Fruit fly (Drosophila melanogaster) whole organism, embryonic: ENCODE measurements around the gene CG17202.

ENCODE experiments used
- Adf1 ChIP-seq: fragments of 200-800 bp; sonication (Bioruptor generic); IDR thresholded peaks from 2 replicates; pipeline ENCODE4 v1.3.6; 2022; ENCODE audit warnings: missing biosample characterization, missing genetic modification characterization
- B-H2 ChIP-seq: fragments of 200-800 bp; sonication (Bioruptor generic); optimal IDR thresholded peaks from 2 replicates; lab custom pipeline; 2018; ENCODE audit warnings: missing biosample characterization, mild to moderate bottlenecking, missing genetic modification characterization
- BEAF-32 ChIP-seq: fragments of 200-800 bp; sonication (Bioruptor generic); optimal IDR thresholded peaks from 3 replicates; lab custom pipeline; 2017; ENCODE audit warnings: missing biosample characterization, missing genetic modification characterization, mild to moderate bottlenecking, moderate library complexity, missing genetic modification reagents
- CG11723 ChIP-seq: fragments of 200-800 bp; sonication (Bioruptor generic); optimal IDR thresholded peaks from 2 replicates; lab custom pipeline; 2017; ENCODE audit warnings: missing biosample characterization, mild to moderate bottlenecking, missing genetic modification characterization
- CG12071 ChIP-seq: fragments of 200-800 bp; sonication (Bioruptor generic); optimal IDR thresholded peaks from 3 replicates; lab custom pipeline; 2018; ENCODE audit warnings: missing biosample characterization, mild to moderate bottlenecking, missing genetic modification characterization
- CG14860 ChIP-seq: fragments of 200-800 bp; sonication (Bioruptor generic); IDR thresholded peaks from 3 replicates; pipeline ENCODE4 v1.3.6; 2022; ENCODE audit warnings: missing biosample characterization, missing genetic modification characterization; ENCODE audit not compliant: partially characterized antibody
- CG17829 ChIP-seq: fragments of 200-800 bp; optimal IDR thresholded peaks from 2 replicates; lab custom pipeline; 2019; ENCODE audit warnings: missing biosample characterization, mild to moderate bottlenecking, missing genetic modification characterization, moderate library complexity
- CG1832 ChIP-seq: fragments of 200-800 bp; sonication (Bioruptor generic); optimal IDR thresholded peaks from 2 replicates; lab custom pipeline; 2017; ENCODE audit warnings: missing biosample characterization, mild to moderate bottlenecking, missing genetic modification characterization, inconsistent platforms
- CG18764 ChIP-seq: fragments of 200-800 bp; sonication (Bioruptor generic); optimal IDR thresholded peaks from 3 replicates; lab custom pipeline; 2016; ENCODE audit warnings: missing biosample characterization, missing genetic modification characterization
- CG2116 ChIP-seq: fragments of 200-800 bp; sonication (Bioruptor generic); optimal IDR thresholded peaks from 3 replicates; lab custom pipeline; 2018; ENCODE audit warnings: missing biosample characterization, mild to moderate bottlenecking, missing genetic modification characterization
- CG2120 ChIP-seq: fragments of 200-800 bp; sonication (Bioruptor generic); optimal IDR thresholded peaks from 3 replicates; lab custom pipeline; 2016; ENCODE audit warnings: missing biosample characterization, missing genetic modification characterization
- CG3065 ChIP-seq: fragments of 200-800 bp; sonication (Bioruptor generic); optimal IDR thresholded peaks from 2 replicates; lab custom pipeline; 2016; ENCODE audit warnings: missing biosample characterization, missing genetic modification characterization
- CG42726 ChIP-seq: fragments of 200-800 bp; sonication (Bioruptor generic); IDR thresholded peaks from 2 replicates; pipeline ENCODE4 v1.3.6; 2022; ENCODE audit warnings: missing biosample characterization, missing genetic modification characterization; ENCODE audit not compliant: partially characterized antibody
- D19A ChIP-seq: fragments of 200-800 bp; optimal IDR thresholded peaks from 3 replicates; lab custom pipeline; 2019; ENCODE audit warnings: missing biosample characterization, mild to moderate bottlenecking, missing genetic modification characterization, moderate library complexity
- E2f2 ChIP-seq: fragments of 200-800 bp; sonication (Bioruptor generic); IDR thresholded peaks from 2 replicates; pipeline ENCODE4 v1.3.6; 2022; ENCODE audit warnings: missing biosample characterization, missing genetic modification characterization
- Ets97D ChIP-seq: fragments of 200-800 bp; sonication (Bioruptor generic); optimal IDR thresholded peaks from 3 replicates; lab custom pipeline; 2016; ENCODE audit warnings: missing biosample characterization, missing genetic modification characterization
- Fer2 ChIP-seq: fragments of 200-800 bp; sonication (Bioruptor generic); optimal IDR thresholded peaks from 2 replicates; lab custom pipeline; 2018; ENCODE audit warnings: missing biosample characterization, mild to moderate bottlenecking, missing genetic modification characterization, moderate library complexity
- HmgZ ChIP-seq: fragments of 200-800 bp; sonication (Bioruptor generic); optimal IDR thresholded peaks from 2 replicates; lab custom pipeline; 2018; ENCODE audit warnings: missing biosample characterization, mild to moderate bottlenecking, missing genetic modification characterization
- Lpt ChIP-seq: fragments of >200 bp; optimal IDR thresholded peaks from 2 replicates; lab custom pipeline; 2018; ENCODE audit warnings: missing biosample characterization, missing genetic modification characterization
- MBD-R2 ChIP-seq: fragments of 200-800 bp; sonication (Bioruptor generic); IDR thresholded peaks from 2 replicates; pipeline ENCODE4 v1.3.6; 2022; ENCODE audit warnings: missing biosample characterization, missing genetic modification characterization
- MTF-1 ChIP-seq: fragments of 200-800 bp; sonication (Bioruptor generic); optimal IDR thresholded peaks from 2 replicates; lab custom pipeline; 2018; ENCODE audit warnings: missing biosample characterization, mild to moderate bottlenecking, missing genetic modification characterization, borderline replicate concordance
- Med ChIP-seq: fragments of 200-800 bp; sonication (Bioruptor generic); peaks from one replicate; lab custom pipeline; 2016; ENCODE audit warnings: missing biosample characterization, missing genetic modification characterization, mild to moderate bottlenecking, inconsistent platforms, moderate library complexity
- Meics ChIP-seq: fragments of 200-800 bp; sonication (Bioruptor generic); optimal IDR thresholded peaks from 2 replicates; lab custom pipeline; 2017; ENCODE audit warnings: missing biosample characterization, mild to moderate bottlenecking, missing genetic modification characterization
- Myb ChIP-seq: fragments of 200-800 bp; sonication (Bioruptor generic); optimal IDR thresholded peaks from 2 replicates; lab custom pipeline; 2016; ENCODE audit warnings: missing biosample characterization, missing genetic modification characterization
- NK7.1 ChIP-seq: fragments of 200-800 bp; sonication (Bioruptor generic); optimal IDR thresholded peaks from 3 replicates; lab custom pipeline; 2016; ENCODE audit warnings: missing biosample characterization, missing genetic modification characterization
- Nf-YB ChIP-seq: fragments of 200-800 bp; sonication (Bioruptor generic); optimal IDR thresholded peaks from 3 replicates; lab custom pipeline; 2019; ENCODE audit warnings: missing biosample characterization, mild to moderate bottlenecking, missing genetic modification characterization, moderate library complexity
- Oli ChIP-seq: fragments of 200-800 bp; sonication (Bioruptor generic); optimal IDR thresholded peaks from 2 replicates; lab custom pipeline; 2018; ENCODE audit warnings: missing biosample characterization, mild to moderate bottlenecking, missing genetic modification characterization, moderate library complexity
- Opbp ChIP-seq: fragments of 200-800 bp; sonication (Bioruptor generic); IDR thresholded peaks from 3 replicates; pipeline ENCODE4 v1.3.6; 2022; ENCODE audit warnings: missing biosample characterization, missing genetic modification characterization; ENCODE audit not compliant: partially characterized antibody
- Poxn ChIP-seq: fragments of 200-800 bp; sonication (Bioruptor generic); IDR thresholded peaks from 2 replicates; pipeline ENCODE4 v1.3.6; 2022; ENCODE audit warnings: missing biosample characterization, missing genetic modification characterization
- Sin3A ChIP-seq: fragments of >200 bp; optimal IDR thresholded peaks from 2 replicates; lab custom pipeline; 2018
- Sry-δ ChIP-seq: fragments of 200-800 bp; sonication (Bioruptor generic); optimal IDR thresholded peaks from 2 replicates; lab custom pipeline; 2016; ENCODE audit warnings: missing biosample characterization, missing genetic modification characterization
- Usf ChIP-seq: fragments of 200-800 bp; sonication (Bioruptor generic); optimal IDR thresholded peaks from 2 replicates; lab custom pipeline; 2017; ENCODE audit warnings: missing genotype, missing biosample characterization, missing genetic modification characterization
- Xbp1 ChIP-seq: fragments of 200-800 bp; sonication (Bioruptor generic); optimal IDR thresholded peaks from 3 replicates; lab custom pipeline; 2016; ENCODE audit warnings: missing biosample characterization, mild to moderate bottlenecking, missing genetic modification characterization
- YL-1 ChIP-seq: fragments of 200-800 bp; sonication (Bioruptor generic); optimal IDR thresholded peaks from 3 replicates; lab custom pipeline; 2017; ENCODE audit warnings: missing biosample characterization, mild to moderate bottlenecking, missing genetic modification characterization
- al ChIP-seq: fragments of 200-800 bp; sonication (Bioruptor generic); IDR thresholded peaks from 2 replicates; pipeline ENCODE4 v1.3.6; 2022; ENCODE audit warnings: missing biosample characterization, missing genetic modification characterization
- ato ChIP-seq: fragments of 200-800 bp; sonication (Bioruptor generic); IDR thresholded peaks from 2 replicates; pipeline ENCODE4 v1.3.6; 2022; ENCODE audit warnings: missing biosample characterization, missing genetic modification characterization; ENCODE audit not compliant: partially characterized antibody
- bbx ChIP-seq: fragments of 200-800 bp; sonication (Bioruptor generic); IDR thresholded peaks from 2 replicates; pipeline ENCODE4 v1.3.6; 2022; ENCODE audit warnings: missing biosample characterization, missing genetic modification characterization; ENCODE audit not compliant: partially characterized antibody
- crp ChIP-seq, 2 experiments: fragments of 200-800 bp; sonication (Bioruptor generic); optimal IDR thresholded peaks; 2 replicates in 1 of 2; 3 replicates in 1 of 2; lab custom pipeline; 2017; ENCODE audit warnings: missing biosample characterization in 2 of 2, missing genetic modification characterization in 2 of 2, mild to moderate bottlenecking in 1 of 2, moderate library complexity in 1 of 2
- gro ChIP-seq: fragments of 200-800 bp; sonication (Bioruptor generic); optimal IDR thresholded peaks from 2 replicates; lab custom pipeline; 2016; ENCODE audit warnings: missing biosample characterization, missing genetic modification characterization
- hkb ChIP-seq, 2 experiments: fragments of 200-800 bp in 1 of 2; fragments of >200 bp in 1 of 2; sonication (Bioruptor generic) in 1 of 2; IDR thresholded peaks in 1 of 2; optimal IDR thresholded peaks in 1 of 2; 2 replicates each; pipeline versions ENCODE4 v1.3.6 to Lab custom; 2017 to 2022; ENCODE audit warnings: missing biosample characterization in 1 of 2, missing genetic modification characterization in 1 of 2
- insv ChIP-seq, 2 experiments: fragments of 200-800 bp; sonication (Bioruptor generic); optimal IDR thresholded peaks; 3 replicates each; lab custom pipeline; 2016 to 2018; ENCODE audit warnings: missing biosample characterization in 2 of 2, missing genetic modification characterization in 2 of 2
- nerfin-1 ChIP-seq: fragments of 200-800 bp; sonication (Bioruptor generic); optimal IDR thresholded peaks from 3 replicates; lab custom pipeline; 2019; ENCODE audit warnings: missing biosample characterization, mild to moderate bottlenecking, missing genetic modification characterization, moderate library complexity
- nerfin-2 ChIP-seq: fragments of 200-800 bp; sonication (Bioruptor generic); IDR thresholded peaks from 2 replicates; pipeline ENCODE4 v1.3.6; 2022; ENCODE audit warnings: missing biosample characterization, missing genetic modification characterization; ENCODE audit not compliant: partially characterized antibody
- p53 ChIP-seq: fragments of 200-800 bp; sonication (Bioruptor generic); optimal IDR thresholded peaks from 2 replicates; lab custom pipeline; 2016; ENCODE audit warnings: missing biosample characterization, missing genetic modification characterization
- pros ChIP-seq: fragments of 200-800 bp; sonication (Bioruptor generic); optimal IDR thresholded peaks from 3 replicates; lab custom pipeline; 2019; ENCODE audit warnings: missing biosample characterization, mild to moderate bottlenecking, missing genetic modification characterization, moderate library complexity
- pzg ChIP-seq: fragments of 200-800 bp; sonication (Bioruptor generic); optimal IDR thresholded peaks from 3 replicates; lab custom pipeline; 2018; ENCODE audit warnings: missing biosample characterization, mild to moderate bottlenecking, missing genetic modification characterization, moderate library complexity
- sob ChIP-seq: fragments of 200-800 bp; sonication (Bioruptor generic); IDR thresholded peaks from 2 replicates; pipeline ENCODE4 v1.3.6; 2022; ENCODE audit warnings: missing biosample characterization, missing genetic modification characterization
- tin ChIP-seq: fragments of 200-800 bp; sonication (Bioruptor generic); optimal IDR thresholded peaks from 3 replicates; lab custom pipeline; 2016; ENCODE audit warnings: missing biosample characterization, missing genetic modification characterization
- tup ChIP-seq: fragments of 200-800 bp; sonication (Bioruptor generic); optimal IDR thresholded peaks from 2 replicates; lab custom pipeline; 2016; ENCODE audit warnings: missing biosample characterization, mild to moderate bottlenecking, missing genetic modification characterization, moderate library complexity

Gene CG17202

dm6 chr3R:12456370-12456940 lies 33.9 kb downstream of the CG17202 start, which contains the start of gene trus (continued):
- TF ChIP-seq Opbp (GFP tag; lab: Robert Waterston, UW) (peak; percentile 89), Med (GFP tag; lab: Kevin White, UChicago) (peak; percentile 35), E2f2 (peak; percentile 91), Sry-δ (GFP tag; lab: Kevin White, UChicago) (peak; percentile 89), Sin3A (lab: Kevin White, UChicago) (no peak), D19A (tag; lab: Kevin White, UChicago) (peak; percentile 54), NK7.1 (GFP tag; lab: Kevin White, UChicago) (no peak), B-H2 (GFP tag; lab: Kevin White, UChicago) (peak; percentile 11), MTF-1 (GFP tag; lab: Kevin White, UChicago) (no peak), tin (GFP tag; lab: Kevin White, UChicago) (no peak), nerfin-1 (tag; lab: Kevin White, UChicago) (no peak), YL-1 (peak; percentile 55), ato (peak; percentile 89), pzg (GFP tag; lab: Kevin White, UChicago) (peak; percentile 70), Fer2 (tag; lab: Kevin White, UChicago) (no peak), MBD-R2 (GFP tag; lab: Robert Waterston, UW) (peak; percentile 75), crp (GFP tag; optimal IDR thresholded peaks at IDR 0.05; lab: Kevin White, UChicago) (peak in 1 of 2 experiments; percentile 42), Nf-YB (GFP tag; lab: Kevin White, UChicago) (no peak), Myb (GFP tag; lab: Kevin White, UChicago) (peak; percentile 44), CG1832 (GFP tag; lab: Kevin White, UChicago) (no peak), CG17829 (tag; lab: Kevin White, UChicago) (peak; percentile 4), CG14860 (GFP tag; lab: Robert Waterston, UW) (peak; percentile 76), pros (GFP tag; lab: Kevin White, UChicago) (no peak), CG2116 (GFP tag; lab: Kevin White, UChicago) (peak; percentile 79), Meics (GFP tag; lab: Kevin White, UChicago) (no peak), gro (no peak), insv (GFP tag; optimal IDR thresholded peaks at IDR 0.05; lab: Kevin White, UChicago) (no peak), al (no peak), p53 (GFP tag; lab: Kevin White, UChicago) (no peak), Usf (GFP tag; lab: Kevin White, UChicago) (no peak), hkb (optimal IDR thresholded peaks at IDR 0.05; lab: Kevin White, UChicago) (no peak), hkb (GFP tag; IDR thresholded peaks at IDR 0.05; lab: Robert Waterston, UW) (no peak), nerfin-2 (GFP tag; lab: Robert Waterston, UW) (peak; percentile 69), CG3065 (no peak), Xbp1 (GFP tag; lab: Kevin White, UChicago) (no peak), bbx (GFP tag; lab: Robert Waterston, UW) (peak; percentile 93), sob (GFP tag; lab: Robert Waterston, UW) (no peak), Adf1 (GFP tag; lab: Robert Waterston, UW) (no peak), CG11723 (GFP tag; lab: Kevin White, UChicago) (no peak), BEAF-32 (GFP tag; lab: Kevin White, UChicago) (peak; percentile 83), CG12071 (no peak), Ets97D (GFP tag; lab: Kevin White, UChicago) (peak; percentile 4), CG42726 (GFP tag; lab: Robert Waterston, UW) (peak; percentile 46; the same call in 1 of the 2 replicates), HmgZ (tag; lab: Kevin White, UChicago) (peak; percentile 14), Oli (no peak), Lpt (GFP tag; lab: Kevin White, UChicago) (no peak), CG2120 (peak; percentile 4), Poxn (no peak), CG18764 (GFP tag; lab: Kevin White, UChicago) (no peak), tup (GFP tag; lab: Kevin White, UChicago) (no peak)
